Fruit fly (Drosophila melanogaster) whole organism, embryonic: ENCODE measurements around the gene p-cup.

Experiments used
- Adf1 ChIP-seq: fragments of 200-800 bp; sonication (Bioruptor generic); IDR thresholded peaks from 2 replicates; pipeline ENCODE4 v1.3.6; 2022; ENCODE audit warnings: missing biosample characterization, missing genetic modification characterization
- Awh ChIP-seq: fragments of 200-800 bp; sonication (Bioruptor generic); IDR thresholded peaks from 2 replicates; pipeline ENCODE4, ENCODE4 v1.3.6; 2022; ENCODE audit warnings: missing biosample characterization, missing genetic modification characterization
- B-H2 ChIP-seq: fragments of 200-800 bp; sonication (Bioruptor generic); optimal IDR thresholded peaks from 2 replicates; lab custom pipeline; 2018; ENCODE audit warnings: missing biosample characterization, mild to moderate bottlenecking, missing genetic modification characterization
- CG12155 ChIP-seq: fragments of 200-800 bp; sonication (Bioruptor generic); optimal IDR thresholded peaks from 3 replicates; lab custom pipeline; 2016; ENCODE audit warnings: missing biosample characterization, missing genetic modification characterization
- CG12769 ChIP-seq: fragments of 200-800 bp; sonication (Bioruptor generic); optimal IDR thresholded peaks from 2 replicates; lab custom pipeline; 2019; ENCODE audit warnings: missing biosample characterization, mild to moderate bottlenecking, missing genetic modification characterization, moderate library complexity
- CG13624 ChIP-seq: fragments of 200-800 bp; sonication (Bioruptor generic); optimal IDR thresholded peaks from 2 replicates; lab custom pipeline; 2016; ENCODE audit warnings: missing biosample characterization, missing genetic modification characterization
- CG14050 ChIP-seq: fragments of 200-800 bp; sonication (Bioruptor generic); IDR thresholded peaks from 3 replicates; pipeline ENCODE4 v1.3.6; 2022; ENCODE audit warnings: missing biosample characterization, missing genetic modification characterization
- CG15269 ChIP-seq: fragments of 200-800 bp; sonication (Bioruptor generic); optimal IDR thresholded peaks from 2 replicates; lab custom pipeline; 2018; ENCODE audit warnings: missing biosample characterization, mild to moderate bottlenecking, missing genetic modification characterization, moderate library complexity
- CG17361 ChIP-seq: fragments of 200-800 bp; sonication (Bioruptor generic); IDR thresholded peaks from 3 replicates; pipeline ENCODE4 v1.3.6; 2022; ENCODE audit warnings: missing biosample characterization, missing genetic modification characterization
- CG17829 ChIP-seq: fragments of 200-800 bp; optimal IDR thresholded peaks from 2 replicates; lab custom pipeline; 2019; ENCODE audit warnings: missing biosample characterization, mild to moderate bottlenecking, missing genetic modification characterization, moderate library complexity
- CG18011 ChIP-seq: fragments of 200-800 bp; sonication (Bioruptor generic); optimal IDR thresholded peaks from 2 replicates; lab custom pipeline; 2017; ENCODE audit warnings: missing biosample characterization, missing genetic modification characterization, mild to moderate bottlenecking, moderate library complexity, missing genotype
- CG18262 ChIP-seq: fragments of 200-800 bp; optimal IDR thresholded peaks from 3 replicates; lab custom pipeline; 2019; ENCODE audit warnings: missing biosample characterization, mild to moderate bottlenecking, missing genetic modification characterization, moderate library complexity
- CG2199 ChIP-seq: fragments of 200-800 bp; sonication (Bioruptor generic); IDR thresholded peaks from 3 replicates; pipeline ENCODE4 v1.3.6; 2022; ENCODE audit warnings: missing biosample characterization, missing genetic modification characterization
- CG31388 ChIP-seq: fragments of 200-800 bp; sonication (Bioruptor generic); optimal IDR thresholded peaks from 2 replicates; lab custom pipeline; 2016; ENCODE audit warnings: missing biosample characterization, missing genetic modification characterization
- CG4360 ChIP-seq: fragments of 200-800 bp; sonication (Bioruptor generic); IDR thresholded peaks from 2 replicates; pipeline ENCODE4 v1.3.6; 2022; ENCODE audit warnings: missing biosample characterization, missing genetic modification characterization
- CG6175 ChIP-seq: fragments of 200-800 bp; sonication (Bioruptor generic); IDR thresholded peaks from 3 replicates; pipeline ENCODE4 v1.3.6; 2022; ENCODE audit warnings: missing biosample characterization, missing genetic modification characterization
- CG7963 ChIP-seq: fragments of 200-800 bp; sonication (Bioruptor generic); IDR thresholded peaks from 3 replicates; pipeline ENCODE4 v1.3.6; 2022; ENCODE audit warnings: missing biosample characterization, missing genetic modification characterization; ENCODE audit not compliant: partially characterized antibody
- CG8290 ChIP-seq, 3 experiments: fragments of 200-800 bp; sonication (Bioruptor generic); optimal IDR thresholded peaks; 2 replicates each; lab custom pipeline; 2016 to 2019; ENCODE audit warnings: missing biosample characterization in 3 of 3, missing genetic modification characterization in 3 of 3, mild to moderate bottlenecking in 2 of 3, moderate library complexity in 1 of 3
- Dp ChIP-seq: fragments of 200-800 bp; sonication (Bioruptor generic); optimal IDR thresholded peaks from 2 replicates; lab custom pipeline; 2018; ENCODE audit warnings: missing biosample characterization, mild to moderate bottlenecking, missing genetic modification characterization, moderate library complexity
- Elba2 ChIP-seq: fragments of 200-800 bp; sonication (Bioruptor generic); optimal IDR thresholded peaks from 3 replicates; lab custom pipeline; 2016; ENCODE audit warnings: missing biosample characterization, missing genetic modification characterization
- Ets65A ChIP-seq: fragments of 200-800 bp; sonication (Bioruptor generic); peaks from one replicate; lab custom pipeline; 2016; ENCODE audit warnings: missing biosample characterization, missing genetic modification characterization
- Fer3 ChIP-seq: fragments of 200-800 bp; sonication (Bioruptor generic); optimal IDR thresholded peaks from 2 replicates; lab custom pipeline; 2018; ENCODE audit warnings: missing biosample characterization, mild to moderate bottlenecking, missing genetic modification characterization, moderate library complexity
- GATAe ChIP-seq: fragments of 200-800 bp; sonication (Bioruptor generic); conservative IDR thresholded peaks from 2 replicates; pipeline ENCODE4 v1.3.6; 2022; ENCODE audit warnings: missing biosample characterization, missing genetic modification characterization
- MTF-1 ChIP-seq: fragments of 200-800 bp; sonication (Bioruptor generic); optimal IDR thresholded peaks from 2 replicates; lab custom pipeline; 2018; ENCODE audit warnings: missing biosample characterization, mild to moderate bottlenecking, missing genetic modification characterization, borderline replicate concordance
- Mad ChIP-seq: fragments of 200-800 bp; sonication (Bioruptor generic); optimal IDR thresholded peaks from 2 replicates; lab custom pipeline; 2016; ENCODE audit warnings: missing biosample characterization, missing genetic modification characterization
- Ravus ChIP-seq: fragments of 200-800 bp; sonication (Bioruptor generic); IDR thresholded peaks from 2 replicates; pipeline ENCODE4 v1.3.6; 2022; ENCODE audit warnings: missing biosample characterization, missing genetic modification characterization
- Sox102F ChIP-seq: fragments of 200-800 bp; sonication (Bioruptor generic); optimal IDR thresholded peaks from 2 replicates; lab custom pipeline; 2018; ENCODE audit warnings: missing biosample characterization, mild to moderate bottlenecking, missing genetic modification characterization, moderate library complexity
- Spps ChIP-seq: fragments of 200-800 bp; sonication (Bioruptor generic); optimal IDR thresholded peaks from 2 replicates; lab custom pipeline; 2018; ENCODE audit warnings: missing biosample characterization, mild to moderate bottlenecking, missing genetic modification characterization
- Sry-δ ChIP-seq: fragments of 200-800 bp; sonication (Bioruptor generic); optimal IDR thresholded peaks from 2 replicates; lab custom pipeline; 2016; ENCODE audit warnings: missing biosample characterization, missing genetic modification characterization
- Stat92E ChIP-seq, 3 experiments: fragments of >200 bp in 2 of 3; fragments of 200-800 bp in 1 of 3; sonication (Bioruptor generic) in 1 of 3; optimal IDR thresholded peaks; 2 replicates each; lab custom pipeline; 2017 to 2019; ENCODE audit warnings: missing biosample characterization in 3 of 3, missing genetic modification characterization in 3 of 3, mild to moderate bottlenecking in 1 of 3, moderate library complexity in 1 of 3
- Trl ChIP-seq, 3 experiments: fragments of >200 bp in 2 of 3; fragments of 200-800 bp in 1 of 3; sonication (Bioruptor generic) in 1 of 3; optimal IDR thresholded peaks; 2 replicates in 1 of 3; 3 replicates in 2 of 3; lab custom pipeline; 2016 to 2017; ENCODE audit warnings: missing biosample characterization in 1 of 3, missing genetic modification characterization in 1 of 3
- Usf ChIP-seq: fragments of 200-800 bp; sonication (Bioruptor generic); optimal IDR thresholded peaks from 2 replicates; lab custom pipeline; 2017; ENCODE audit warnings: missing genotype, missing biosample characterization, missing genetic modification characterization
- al ChIP-seq: fragments of 200-800 bp; sonication (Bioruptor generic); IDR thresholded peaks from 2 replicates; pipeline ENCODE4 v1.3.6; 2022; ENCODE audit warnings: missing biosample characterization, missing genetic modification characterization
- croc ChIP-seq: fragments of 200-800 bp; sonication (Bioruptor generic); conservative IDR thresholded peaks from 3 replicates; pipeline ENCODE4 v1.3.6; 2022; ENCODE audit warnings: missing biosample characterization, missing genetic modification characterization
- cwo ChIP-seq: fragments of 200-800 bp; sonication (Bioruptor generic); optimal IDR thresholded peaks from 3 replicates; lab custom pipeline; 2017; ENCODE audit warnings: missing biosample characterization, missing genetic modification characterization, mild to moderate bottlenecking, moderate library complexity, missing genetic modification reagents
- eyg ChIP-seq: fragments of 200-800 bp; sonication (Bioruptor generic); optimal IDR thresholded peaks from 3 replicates; lab custom pipeline; 2016; ENCODE audit warnings: missing biosample characterization, missing genetic modification characterization
- ftz-f1 ChIP-seq: fragments of 200-800 bp; sonication (Bioruptor generic); optimal IDR thresholded peaks from 2 replicates; lab custom pipeline; 2016; ENCODE audit warnings: missing biosample characterization, missing genetic modification characterization
- ind ChIP-seq: fragments of 200-800 bp; sonication (Bioruptor generic); optimal IDR thresholded peaks from 3 replicates; lab custom pipeline; 2016; ENCODE audit warnings: missing biosample characterization, missing genetic modification characterization
- klu ChIP-seq: fragments of 200-800 bp; sonication (Bioruptor generic); IDR thresholded peaks from 2 replicates; pipeline ENCODE4 v1.3.6; 2022; ENCODE audit warnings: missing biosample characterization, missing genetic modification characterization
- lmd ChIP-seq: fragments of 200-800 bp; sonication (Bioruptor generic); IDR thresholded peaks from 2 replicates; pipeline ENCODE4 v1.3.6; 2022; ENCODE audit warnings: missing biosample characterization, missing genetic modification characterization
- nmo ChIP-seq: fragments of 200-800 bp; sonication (Bioruptor generic); optimal IDR thresholded peaks from 2 replicates; lab custom pipeline; 2018; ENCODE audit warnings: missing biosample characterization, mild to moderate bottlenecking, missing genetic modification characterization, moderate library complexity
- oc ChIP-seq: fragments of 200-800 bp; sonication (Bioruptor generic); optimal IDR thresholded peaks from 2 replicates; lab custom pipeline; 2018; ENCODE audit warnings: missing biosample characterization, mild to moderate bottlenecking, missing genetic modification characterization, moderate library complexity
- phol ChIP-seq: fragments of 200-800 bp; sonication (Bioruptor generic); optimal IDR thresholded peaks from 3 replicates; lab custom pipeline; 2018; ENCODE audit warnings: missing biosample characterization, mild to moderate bottlenecking, missing genetic modification characterization, moderate library complexity
- pnt ChIP-seq: fragments of 200-800 bp; sonication (Bioruptor generic); optimal IDR thresholded peaks from 3 replicates; lab custom pipeline; 2016; ENCODE audit warnings: missing biosample characterization, missing genetic modification characterization
- psq ChIP-seq: fragments of 200-800 bp; sonication (Bioruptor generic); optimal IDR thresholded peaks from 2 replicates; lab custom pipeline; 2017; ENCODE audit warnings: missing biosample characterization, missing genetic modification characterization
- pzg ChIP-seq: fragments of 200-800 bp; sonication (Bioruptor generic); optimal IDR thresholded peaks from 3 replicates; lab custom pipeline; 2018; ENCODE audit warnings: missing biosample characterization, mild to moderate bottlenecking, missing genetic modification characterization, moderate library complexity
- ranshi ChIP-seq: fragments of 200-800 bp; sonication (Bioruptor generic); IDR thresholded peaks from 2 replicates; pipeline ENCODE4 v1.3.6; 2022; ENCODE audit warnings: missing biosample characterization, missing genetic modification characterization
- sisA ChIP-seq: fragments of 200-800 bp; sonication (Bioruptor generic); IDR thresholded peaks from 2 replicates; pipeline ENCODE4 v1.3.6; 2022; ENCODE audit warnings: missing biosample characterization, missing genetic modification characterization
- sqz ChIP-seq: fragments of 200-800 bp; sonication (Bioruptor generic); optimal IDR thresholded peaks from 3 replicates; lab custom pipeline; 2018; ENCODE audit warnings: missing biosample characterization, mild to moderate bottlenecking, missing genetic modification characterization
- z ChIP-seq: fragments of 200-800 bp; sonication (Bioruptor generic); IDR thresholded peaks from 3 replicates; pipeline ENCODE4 v1.3.6; 2022; ENCODE audit warnings: missing biosample characterization, missing genetic modification characterization

Gene p-cup

DNA sequence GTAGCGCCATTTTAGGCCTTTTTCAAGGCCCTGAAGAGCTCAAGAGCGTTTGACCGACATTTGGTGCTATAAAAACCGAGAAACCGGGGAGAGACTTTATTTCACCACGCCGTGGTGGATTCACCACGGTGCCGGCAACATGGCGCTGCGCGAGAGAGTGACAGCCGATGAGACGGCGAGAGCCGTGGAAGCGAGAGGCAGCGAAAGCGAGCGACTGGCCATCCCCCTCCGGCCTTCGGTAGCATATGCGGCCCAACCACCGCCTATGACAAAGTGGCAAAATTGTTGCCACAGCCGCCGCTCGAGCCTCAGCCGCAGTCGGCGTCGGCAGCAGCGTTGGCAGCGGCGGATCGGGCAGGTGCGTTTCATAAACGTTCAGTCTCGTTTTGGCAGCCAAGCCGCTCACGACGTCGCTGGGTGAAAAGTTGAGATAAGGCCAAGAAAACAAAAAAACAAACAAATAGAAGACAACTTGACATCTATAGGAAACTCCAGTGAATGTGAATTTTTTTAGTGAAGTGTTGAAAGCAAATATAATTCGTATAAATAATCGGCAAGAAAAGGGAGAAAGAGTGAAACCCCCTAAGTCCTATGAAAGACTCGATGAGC is 51.4 kb downstream of the p-cup start, which contains the start of gene B-H1 (continued):
- TF ChIP-seq eyg (GFP tag; lab: Kevin White, UChicago): no peak
- no peak for TF ChIP-seq Awh (GFP tag; lab: Robert Waterston, UW)
- TF ChIP-seq CG6175 (GFP tag; lab: Robert Waterston, UW): peak; percentile 73; the same call in 2 of the 3 replicates
- TF ChIP-seq cwo (GFP tag; lab: Kevin White, UChicago): no peak
- peak; percentile 41; the same call in 1 of the 3 replicates for TF ChIP-seq CG2199
- no peak for TF ChIP-seq CG18011 (GFP tag; lab: Kevin White, UChicago)
- TF ChIP-seq CG12155 (GFP tag; lab: Kevin White, UChicago): no peak
- TF ChIP-seq Fer3 (tag; lab: Kevin White, UChicago): no peak
- TF ChIP-seq phol (tag; lab: Kevin White, UChicago): peak; percentile 86
- TF ChIP-seq Elba2 (GFP tag; lab: Kevin White, UChicago): no peak
- 0 out of 3 replicates have a peak, but pooled peaks have one; percentile 23 for TF ChIP-seq CG7963 (GFP tag; lab: Robert Waterston, UW)
- TF ChIP-seq sqz (GFP tag; lab: Kevin White, UChicago): peak; percentile 8
- no peak for TF ChIP-seq GATAe (GFP tag; lab: Robert Waterston, UW)
- no peak for TF ChIP-seq MTF-1 (GFP tag; lab: Kevin White, UChicago)
- no peak for TF ChIP-seq Trl (optimal IDR thresholded peaks at IDR 0.05; lab: Kevin White, UChicago)
- TF ChIP-seq Trl (GFP tag; optimal IDR thresholded peaks at IDR 0.05; lab: Kevin White, UChicago): no peak
- TF ChIP-seq CG8290 (GFP tag; optimal IDR thresholded peaks at IDR 0.05; lab: Kevin White, UChicago): no peak
- TF ChIP-seq CG8290 (tag; optimal IDR thresholded peaks at IDR 0.05; lab: Kevin White, UChicago): no peak
- no peak for TF ChIP-seq Ets65A (GFP tag; lab: Kevin White, UChicago)
- TF ChIP-seq lmd (GFP tag; lab: Robert Waterston, UW): no peak
- TF ChIP-seq Usf (GFP tag; lab: Kevin White, UChicago): no peak
- TF ChIP-seq klu (GFP tag; lab: Robert Waterston, UW): no peak
- peak; percentile 31 for TF ChIP-seq oc (tag; lab: Kevin White, UChicago)
- TF ChIP-seq Sry-δ: no peak
- TF ChIP-seq z (GFP tag; lab: Robert Waterston, UW): 0 out of 3 replicates have a peak, but pooled peaks have one; percentile 19
- TF ChIP-seq CG12769 (tag; lab: Kevin White, UChicago): no peak
- peak; percentile 22 for TF ChIP-seq nmo (GFP tag; lab: Kevin White, UChicago)
- no peak for TF ChIP-seq CG14050 (GFP tag; lab: Robert Waterston, UW)
- TF ChIP-seq CG18262 (tag; lab: Kevin White, UChicago): no peak
- TF ChIP-seq CG17361 (GFP tag; lab: Robert Waterston, UW): no peak
- no peak for TF ChIP-seq ind
- TF ChIP-seq B-H2 (GFP tag; lab: Kevin White, UChicago): no peak
- peak; percentile 42 for TF ChIP-seq ftz-f1 (GFP tag; lab: Kevin White, UChicago)
- TF ChIP-seq CG13624 (GFP tag; lab: Kevin White, UChicago): no peak
- no peak for TF ChIP-seq sisA (GFP tag; lab: Robert Waterston, UW)
- no peak for TF ChIP-seq pnt (GFP tag; lab: Kevin White, UChicago)
- peak; percentile 95 for TF ChIP-seq Adf1 (GFP tag; lab: Robert Waterston, UW)
- peak; percentile 66; the same call in 1 of the 2 replicates for TF ChIP-seq CG4360 (GFP tag; lab: Robert Waterston, UW)
- no peak for TF ChIP-seq pzg (GFP tag; lab: Kevin White, UChicago)
- no peak for TF ChIP-seq al (GFP tag; lab: Robert Waterston, UW)
- TF ChIP-seq Dp (GFP tag; lab: Kevin White, UChicago): no peak
- TF ChIP-seq ranshi (GFP tag; lab: Robert Waterston, UW): no peak
- no peak for TF ChIP-seq CG15269
- no peak for TF ChIP-seq psq
- TF ChIP-seq Stat92E (GFP tag; optimal IDR thresholded peaks at IDR 0.05; lab: Kevin White, UChicago): no peak
- no peak for TF ChIP-seq Sox102F (GFP tag; lab: Kevin White, UChicago)
- no peak for TF ChIP-seq croc (GFP tag; lab: Robert Waterston, UW)
- TF ChIP-seq CG17829 (tag; lab: Kevin White, UChicago): peak; percentile 14
- no peak for TF ChIP-seq Ravus (GFP tag; lab: Robert Waterston, UW)
- TF ChIP-seq CG31388 (GFP tag; lab: Kevin White, UChicago): no peak
- no peak for TF ChIP-seq Mad (GFP tag; lab: Kevin White, UChicago)
- TF ChIP-seq Spps (tag; lab: Kevin White, UChicago): no peak
